Worm (Caenorhabditis elegans): ENCODE measurements around the gene F41H10.12.

DNA sequence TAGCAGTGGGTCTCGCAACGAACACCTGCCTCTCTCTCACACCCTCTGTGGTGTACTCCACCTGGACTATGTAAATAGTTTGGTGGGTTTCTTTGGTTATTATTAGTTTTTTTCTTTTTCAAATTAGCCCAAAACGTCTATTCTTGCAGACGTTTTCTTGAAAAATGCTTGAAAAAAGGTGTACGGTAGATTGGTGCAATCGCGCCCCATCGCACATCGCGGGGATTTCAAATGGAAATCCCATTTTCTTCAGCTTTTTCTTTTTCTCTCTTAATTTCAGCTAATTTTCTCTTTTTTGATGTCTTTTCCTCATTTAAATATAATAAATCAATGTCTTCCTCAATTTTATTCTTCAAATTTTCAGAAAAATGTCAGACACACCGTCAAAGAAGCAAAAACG, 31.0 kb upstream of the F41H10.12 start, which contains the start of gene Y4C6B.1:
- no peak for TF ChIP-seq aptf-3 (GFP tag; IDR thresholded peaks at IDR 0.05)
- TF ChIP-seq ztf-26 (tag; optimal IDR thresholded peaks at IDR 0.05), result no peak
- no peak for TF ChIP-seq let-607 (tag; optimal IDR thresholded peaks at IDR 0.05)
- no peak for TF ChIP-seq nfya-1 (tag; optimal IDR thresholded peaks at IDR 0.05; ENCODE audit: borderline replicate concordance, insufficient read depth)
- TF ChIP-seq C06A6.2 (GFP tag; conservative IDR thresholded peaks at IDR 0.05), result no peak
- TF ChIP-seq atf-7 (tag; optimal IDR thresholded peaks at IDR 0.05), result no peak
- no peak for TF ChIP-seq lin-35 (GFP tag; optimal IDR thresholded peaks at IDR 0.05)
- no peak for TF ChIP-seq sdz-38 (tag; optimal IDR thresholded peaks at IDR 0.05)

Data from whole organism, young adult.